Worm (Caenorhabditis elegans): ENCODE results near the gene R09H10.5.

DNA sequence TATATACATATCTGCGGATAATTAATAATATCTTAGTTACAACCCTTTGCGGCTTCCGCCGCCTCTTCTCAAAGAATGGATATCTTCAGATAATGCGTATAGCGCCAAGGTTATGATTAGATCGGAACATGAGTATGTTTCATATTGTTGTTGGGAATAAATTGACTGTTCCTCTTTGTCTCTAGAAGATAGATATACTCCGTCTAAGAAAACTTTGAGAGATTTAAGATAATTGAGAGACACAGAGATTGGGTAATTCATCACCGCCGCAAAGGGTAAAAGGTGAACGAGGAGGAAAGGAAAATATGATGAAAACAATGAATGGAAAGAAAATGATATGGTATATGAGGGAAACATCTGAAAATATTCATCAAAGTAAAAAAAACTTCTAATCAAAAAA lies 52.0 kb downstream of the R09H10.5 start:
- TF ChIP-seq ama-1 (optimal IDR thresholded peaks at IDR 0.05) (no peak), fax-1 (tag; optimal IDR thresholded peaks at IDR 0.05) (no peak), ceh-9 (tag; optimal IDR thresholded peaks at IDR 0.05) (no peak), ceh-24 (tag; optimal IDR thresholded peaks at IDR 0.05) (no peak), unc-86 (tag; optimal IDR thresholded peaks at IDR 0.05) (no peak), ceh-22 (tag; optimal IDR thresholded peaks at IDR 0.05) (no peak), K02D7.2 (tag; optimal IDR thresholded peaks at IDR 0.05) (no peak), ceh-14 (tag; optimal IDR thresholded peaks at IDR 0.05) (no peak), unc-55 (GFP tag; optimal IDR thresholded peaks at IDR 0.05) (peak; percentile 32), pag-3 (tag; optimal IDR thresholded peaks at IDR 0.05; ENCODE audit: borderline replicate concordance) (no peak), che-1 (tag; optimal IDR thresholded peaks at IDR 0.05) (no peak), rnt-1 (tag; optimal IDR thresholded peaks at IDR 0.05) (no peak), npax-4 (tag; optimal IDR thresholded peaks at IDR 0.05) (no peak)
